Worm (Caenorhabditis elegans) whole organism, late embryonic: ENCODE measurements around the gene F26D2.14.

Experiments
- C38D4.7 ChIP-seq: fragments of 200-800 bp; sonication (Bioruptor generic); optimal IDR thresholded peaks from 2 replicates; lab custom pipeline; 2018; ENCODE audit warnings: mild to moderate bottlenecking, missing genetic modification characterization, moderate library complexity, missing compliant biosample characterization
- F13H6.1 ChIP-seq: sonication (generic microtip); optimal IDR thresholded peaks from 2 replicates; lab custom pipeline; 2016; ENCODE audit warnings: missing genetic modification characterization, missing compliant biosample characterization
- K09A11.1 ChIP-seq: sonication (generic microtip); optimal IDR thresholded peaks from 2 replicates; lab custom pipeline; 2017; ENCODE audit warnings: antibody characterized with exemption, mild to moderate bottlenecking, missing genetic modification characterization, missing compliant biosample characterization; ENCODE audit not compliant: insufficient read depth
- Y22D7AL.16 ChIP-seq: sonication (generic microtip); optimal IDR thresholded peaks from 2 replicates; lab custom pipeline; 2016; ENCODE audit warnings: missing genetic modification characterization, missing compliant biosample characterization
- ahr-1 ChIP-seq: sonication (generic microtip); optimal IDR thresholded peaks from 2 replicates; lab custom pipeline; 2016; ENCODE audit warnings: missing genetic modification characterization, missing compliant biosample characterization
- ceh-18 ChIP-seq: sonication (generic microtip); optimal IDR thresholded peaks from 2 replicates; lab custom pipeline; 2016; ENCODE audit warnings: missing genetic modification characterization, missing compliant biosample characterization
- ceh-22 ChIP-seq: sonication (generic microtip); optimal IDR thresholded peaks from 2 replicates; lab custom pipeline; 2017; ENCODE audit warnings: missing biosample characterization, missing genetic modification characterization
- ceh-30 ChIP-seq: fragments of 150-350 bp; optimal IDR thresholded peaks from 2 replicates; lab custom pipeline; 2014; ENCODE audit warnings: missing biosample characterization, missing genetic modification characterization
- ceh-9 ChIP-seq: sonication (generic microtip); optimal IDR thresholded peaks from 2 replicates; lab custom pipeline; 2016; ENCODE audit warnings: mild to moderate bottlenecking, missing genetic modification characterization, inconsistent platforms, missing compliant biosample characterization
- dve-1 ChIP-seq: sonication (generic microtip); optimal IDR thresholded peaks from 2 replicates; lab custom pipeline; 2017; ENCODE audit warnings: antibody characterized with exemption, mild to moderate bottlenecking, missing genetic modification characterization, missing compliant biosample characterization
- eyg-1 ChIP-seq: sonication (generic microtip); optimal IDR thresholded peaks from 2 replicates; lab custom pipeline; 2016; ENCODE audit warnings: missing genotype, missing genetic modification characterization, missing compliant biosample characterization
- fkh-6 ChIP-seq: sonication (generic microtip); optimal IDR thresholded peaks from 2 replicates; lab custom pipeline; 2016; ENCODE audit warnings: missing genetic modification characterization, missing compliant biosample characterization
- gmeb-2 ChIP-seq: sonication (generic microtip); optimal IDR thresholded peaks from 2 replicates; lab custom pipeline; 2016; ENCODE audit warnings: missing genetic modification characterization, inconsistent platforms, missing compliant biosample characterization
- hlh-13 ChIP-seq: fragments of 200-800 bp; sonication (Bioruptor generic); optimal IDR thresholded peaks from 2 replicates; lab custom pipeline; 2018; ENCODE audit warnings: mild to moderate bottlenecking, missing genetic modification characterization, missing compliant biosample characterization
- hlh-15 ChIP-seq: sonication (generic microtip); optimal IDR thresholded peaks from 2 replicates; lab custom pipeline; 2016; ENCODE audit warnings: missing genetic modification characterization, missing compliant biosample characterization
- hlh-6 ChIP-seq: sonication (generic microtip); optimal IDR thresholded peaks from 2 replicates; lab custom pipeline; 2016; ENCODE audit warnings: missing genotype, missing genetic modification characterization, missing compliant biosample characterization
- lin-11 ChIP-seq: fragments of 200-800 bp; sonication (Bioruptor generic); optimal IDR thresholded peaks from 2 replicates; lab custom pipeline; 2018; ENCODE audit warnings: mild to moderate bottlenecking, missing genetic modification characterization, missing compliant biosample characterization
- madf-2 ChIP-seq: sonication (generic microtip); optimal IDR thresholded peaks from 2 replicates; lab custom pipeline; 2017; ENCODE audit warnings: missing genetic modification characterization, missing compliant biosample characterization
- mec-3 ChIP-seq: sonication (generic microtip); optimal IDR thresholded peaks from 2 replicates; lab custom pipeline; 2016; ENCODE audit warnings: borderline replicate concordance, missing genetic modification characterization, missing compliant biosample characterization
- nhr-11 ChIP-seq: fragments of 150-350 bp; optimal IDR thresholded peaks from 2 replicates; lab custom pipeline; 2014; ENCODE audit warnings: missing biosample characterization, missing genetic modification characterization
- nhr-232 ChIP-seq: sonication (generic microtip); optimal IDR thresholded peaks from 2 replicates; lab custom pipeline; 2016; ENCODE audit warnings: missing genetic modification characterization, missing compliant biosample characterization
- npax-4 ChIP-seq: sonication (generic microtip); optimal IDR thresholded peaks from 2 replicates; lab custom pipeline; 2016; ENCODE audit warnings: missing genetic modification characterization, missing compliant biosample characterization
- pax-1 ChIP-seq: fragments of 150-350 bp; optimal IDR thresholded peaks from 2 replicates; lab custom pipeline; 2014; ENCODE audit warnings: missing biosample characterization, missing genetic modification characterization
- pros-1 ChIP-seq: fragments of 150-350 bp; optimal IDR thresholded peaks from 2 replicates; lab custom pipeline; 2014; ENCODE audit warnings: missing biosample characterization, missing genetic modification reagents, missing genetic modification characterization
- ref-2 ChIP-seq: sonication (generic microtip); optimal IDR thresholded peaks from 2 replicates; lab custom pipeline; 2016; ENCODE audit warnings: missing genetic modification characterization, missing compliant biosample characterization
- sdc-2 ChIP-seq: sonication (generic microtip); optimal IDR thresholded peaks from 2 replicates; lab custom pipeline; 2016; ENCODE audit warnings: missing genotype, missing genetic modification characterization, missing compliant biosample characterization
- syd-9 ChIP-seq: sonication (generic microtip); optimal IDR thresholded peaks from 2 replicates; lab custom pipeline; 2016; ENCODE audit warnings: mild to moderate bottlenecking, missing genetic modification characterization, moderate library complexity, missing compliant biosample characterization
- tbx-2 ChIP-seq: sonication (generic microtip); optimal IDR thresholded peaks from 2 replicates; lab custom pipeline; 2016; ENCODE audit warnings: missing genetic modification characterization, missing compliant biosample characterization
- tbx-7 ChIP-seq: sonication (generic microtip); optimal IDR thresholded peaks from 2 replicates; lab custom pipeline; 2016; ENCODE audit warnings: missing genotype, missing genetic modification characterization, missing compliant biosample characterization
- ttx-3 ChIP-seq: sonication (generic microtip); optimal IDR thresholded peaks from 2 replicates; lab custom pipeline; 2016; ENCODE audit warnings: missing genetic modification reagents, missing genetic modification characterization, missing compliant biosample characterization
- unc-3 ChIP-seq, 2 experiments: fragments of 200-800 bp in 1 of 2; sonication (Bioruptor generic) in 1 of 2; sonication (generic microtip) in 1 of 2; conservative IDR thresholded peaks in 1 of 2; optimal IDR thresholded peaks in 1 of 2; 2 replicates each; pipeline versions ENCODE4 v1.3.6 to Lab custom; 2016 to 2022; ENCODE audit warnings: missing compliant biosample characterization in 2 of 2, missing genetic modification characterization in 2 of 2, missing genetic modification reagents in 1 of 2
- unc-42 ChIP-seq: sonication (generic microtip); optimal IDR thresholded peaks from 2 replicates; lab custom pipeline; 2016; ENCODE audit warnings: missing genotype, missing genetic modification characterization, missing compliant biosample characterization
- unc-86 ChIP-seq: sonication (generic microtip); optimal IDR thresholded peaks from 2 replicates; lab custom pipeline; 2016; ENCODE audit warnings: missing genetic modification characterization, missing compliant biosample characterization
- ztf-16 ChIP-seq: sonication (generic microtip); optimal IDR thresholded peaks from 2 replicates; lab custom pipeline; 2017; ENCODE audit warnings: missing genetic modification characterization, missing compliant biosample characterization

The F26D2.14 gene

DNA sequence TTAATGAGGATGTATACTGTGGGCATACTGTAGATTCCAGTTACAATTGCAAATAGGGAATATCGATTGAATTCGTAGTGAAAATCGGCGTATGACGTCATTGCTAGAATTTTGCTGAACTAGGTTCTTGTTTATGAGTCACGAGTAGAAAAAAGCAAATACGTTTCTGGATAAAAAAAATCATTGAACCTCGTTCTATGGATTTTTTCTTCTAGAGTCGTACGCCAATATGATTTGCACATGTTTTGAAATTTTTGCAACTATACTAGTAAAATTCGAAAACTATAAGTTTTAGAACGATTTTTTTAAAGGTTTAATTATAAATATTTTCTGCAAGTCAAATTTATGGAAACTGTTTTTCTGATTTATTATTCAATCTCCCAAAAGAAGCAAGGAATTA, 32.2 kb downstream of the F26D2.14 start, which contains the start of gene sru-44:
sru-44 (minus strand) TSS at position 101 of the 400 bp plus-strand sequence.
- TF ChIP-seq C38D4.7 (GFP tag; lab: Kevin White, UChicago): no peak
- no peak for TF ChIP-seq unc-86 (tag; lab: Kevin White, UChicago)

DNA sequence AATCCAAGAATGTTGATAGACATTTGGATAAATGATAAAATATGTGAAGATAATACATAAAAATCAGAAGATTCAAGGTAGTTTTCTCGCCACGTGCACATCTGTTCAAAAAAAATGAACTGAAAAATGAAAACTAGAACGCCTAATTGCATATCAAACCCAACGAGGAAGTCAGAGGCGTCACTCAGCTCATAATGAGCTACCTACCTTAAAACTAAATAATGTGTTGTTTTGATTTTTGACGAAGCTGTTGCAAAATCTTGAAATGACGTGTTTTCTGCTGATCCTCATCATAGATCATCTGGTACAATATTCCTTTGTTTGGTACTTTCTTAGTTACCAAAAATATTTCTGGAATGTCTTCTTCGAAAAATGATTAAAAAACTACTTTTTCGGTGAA, 35.3 kb downstream of the F26D2.14 start, which contains the start of gene srh-138:
srh-138 (minus strand) TSS at position 101 of the 400 bp plus-strand sequence.
- TF ChIP-seq fkh-6 (tag; lab: Kevin White, UChicago) (no peak), pax-1 (tag; lab: Kevin White, UChicago) (no peak), unc-42 (tag; lab: Kevin White, UChicago) (no peak), mec-3 (tag; lab: Kevin White, UChicago) (no peak), ceh-18 (tag; lab: Kevin White, UChicago) (no peak), ceh-30 (tag; lab: Kevin White, UChicago) (no peak), tbx-2 (tag; lab: Kevin White, UChicago) (no peak), K09A11.1 (tag; lab: Kevin White, UChicago) (no peak), unc-86 (tag; lab: Kevin White, UChicago) (no peak), madf-2 (tag; lab: Kevin White, UChicago) (no peak), nhr-11 (tag; lab: Kevin White, UChicago) (no peak), tbx-7 (tag; lab: Kevin White, UChicago) (no peak), nhr-232 (tag; lab: Kevin White, UChicago) (no peak), pros-1 (tag; lab: Kevin White, UChicago) (no peak), syd-9 (tag; lab: Kevin White, UChicago) (no peak), ttx-3 (tag; lab: Kevin White, UChicago) (no peak), ztf-16 (no peak)

DNA sequence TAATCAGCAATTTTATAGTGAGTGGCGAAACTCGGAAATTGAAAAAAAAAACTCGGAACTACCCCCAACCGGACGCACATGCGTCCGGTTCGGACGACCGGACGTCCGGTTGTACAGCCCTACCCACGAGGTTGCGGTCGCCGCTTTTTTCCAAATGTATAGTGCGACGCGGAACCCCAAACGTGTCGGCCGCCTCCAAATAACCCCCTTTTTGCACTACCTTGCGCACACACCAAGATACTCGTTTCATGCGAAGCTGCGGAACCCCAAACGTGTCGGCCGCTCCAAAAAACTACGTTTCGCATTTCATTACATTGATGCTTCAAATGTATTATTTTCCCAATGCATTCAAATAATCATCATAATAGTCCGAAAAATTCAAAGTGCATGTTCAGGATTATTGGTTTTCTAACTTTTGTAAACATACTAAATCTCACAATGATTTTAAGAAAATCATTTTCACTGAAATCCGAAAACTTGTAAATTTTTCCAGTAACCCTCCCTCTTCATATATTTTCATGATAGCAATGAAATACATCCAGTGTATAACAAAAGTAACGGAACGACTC, 36.4 kb downstream of the F26D2.14 start, which contains the start of gene srw-35:
srw-35 (plus strand) TSS at position 519 of the 569 bp plus-strand sequence.
- no peak for TF ChIP-seq ceh-22 (tag; lab: Kevin White, UChicago)
- TF ChIP-seq hlh-6 (tag; lab: Kevin White, UChicago): no peak
- no peak for TF ChIP-seq tbx-7 (tag; lab: Kevin White, UChicago)
- no peak for TF ChIP-seq fkh-6 (tag; lab: Kevin White, UChicago)
- no peak for TF ChIP-seq pax-1 (tag; lab: Kevin White, UChicago)
- no peak for TF ChIP-seq F13H6.1 (tag; lab: Kevin White, UChicago)
- no peak for TF ChIP-seq eyg-1
- no peak for TF ChIP-seq ceh-9 (tag; lab: Kevin White, UChicago)
- no peak for TF ChIP-seq mec-3 (tag; lab: Kevin White, UChicago)
- no peak for TF ChIP-seq npax-4 (tag; lab: Kevin White, UChicago)
- TF ChIP-seq nhr-11 (tag; lab: Kevin White, UChicago): no peak

DNA sequence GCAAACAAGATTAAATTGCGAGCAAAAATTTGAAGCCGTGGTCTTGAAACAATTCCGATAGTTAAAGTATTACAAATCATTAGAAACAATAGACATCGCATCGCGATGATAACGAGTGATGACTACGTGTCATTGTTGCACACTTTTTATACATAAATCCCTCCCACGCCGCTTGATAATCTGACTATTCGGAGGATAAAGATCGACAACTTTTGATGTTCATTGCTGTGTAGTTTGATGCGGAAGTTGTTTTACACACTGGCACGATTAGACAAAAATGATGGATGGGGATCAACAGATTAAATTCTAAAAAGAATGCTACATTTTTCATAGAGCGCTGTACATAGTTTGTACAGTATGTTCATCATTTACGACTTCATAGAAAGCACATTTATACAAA, 43.6 kb downstream of the F26D2.14 start, which contains the start of gene T08G3.11:
T08G3.11 (minus strand) TSS at position 101 of the 400 bp plus-strand sequence.
- TF ChIP-seq hlh-13 (no peak), lin-11 (tag; lab: Kevin White, UChicago) (no peak), hlh-15 (tag; lab: Kevin White, UChicago) (no peak), nhr-11 (tag; lab: Kevin White, UChicago) (no peak), sdc-2 (tag; lab: Kevin White, UChicago) (no peak), ceh-9 (tag; lab: Kevin White, UChicago) (no peak), dve-1 (tag; lab: Kevin White, UChicago) (no peak), gmeb-2 (tag; lab: Kevin White, UChicago) (no peak)
- TF ChIP-seq, all 69 proteins: peak for 0

- TF ChIP-seq ahr-1 (tag; lab: Kevin White, UChicago) (no peak), nhr-232 (tag; lab: Kevin White, UChicago) (no peak), ref-2 (tag; lab: Kevin White, UChicago) (no peak), lin-11 (tag; lab: Kevin White, UChicago) (no peak), unc-3 (GFP tag; conservative IDR thresholded peaks at IDR 0.05; lab: Robert Waterston, UW) (no peak), unc-3 (tag; optimal IDR thresholded peaks at IDR 0.05; lab: Kevin White, UChicago) (no peak), ceh-9 (tag; lab: Kevin White, UChicago) (no peak), Y22D7AL.16 (tag; lab: Kevin White, UChicago) (no peak)
Measured at ce11 chrV:16480919-16481630, 45.4 kb downstream of the F26D2.14 start, which contains the start of the genes F57E7.4 and spig-6. F57E7.4 (minus strand) TSS chrV:16481019. spig-6 (plus strand) TSS chrV:16481580.
